Worm (Caenorhabditis elegans) whole organism, L3 larva: ENCODE measurements around the gene svh-2.

Source experiments
- ZK546.5 ChIP-seq: sonication (generic microtip); optimal IDR thresholded peaks from 2 replicates; lab custom pipeline; 2017; ENCODE audit warnings: missing biosample characterization, missing genetic modification characterization
- aly-2 ChIP-seq: fragments of 150-350 bp; optimal IDR thresholded peaks from 2 replicates; lab custom pipeline; 2014; ENCODE audit warnings: missing biosample characterization, missing genetic modification characterization
- ama-1 ChIP-seq: fragments of 150-350 bp; optimal IDR thresholded peaks from 2 replicates; lab custom pipeline; 2018
- ceh-16 ChIP-seq: sonication (generic microtip); optimal IDR thresholded peaks from 2 replicates; lab custom pipeline; 2017; ENCODE audit warnings: missing biosample characterization, missing genetic modification characterization
- ceh-28 ChIP-seq: fragments of 150-350 bp; optimal IDR thresholded peaks from 2 replicates; lab custom pipeline; 2014; ENCODE audit warnings: missing biosample characterization, missing genetic modification reagents, missing genetic modification characterization
- ceh-82 ChIP-seq: fragments of 150-350 bp; optimal IDR thresholded peaks from 2 replicates; lab custom pipeline; 2014; ENCODE audit warnings: missing biosample characterization, missing genetic modification characterization
- ceh-9 ChIP-seq: sonication (generic microtip); optimal IDR thresholded peaks from 2 replicates; lab custom pipeline; 2018; ENCODE audit warnings: missing biosample characterization, missing genetic modification characterization
- daf-12 ChIP-seq: fragments of 150-350 bp; optimal IDR thresholded peaks from 2 replicates; lab custom pipeline; 2014; ENCODE audit warnings: missing biosample characterization, missing genetic modification reagents, missing genetic modification characterization
- egl-27 ChIP-seq: sonication (generic microtip); optimal IDR thresholded peaks from 4 replicates; lab custom pipeline; 2017; ENCODE audit warnings: missing biosample characterization, missing genetic modification reagents, missing genetic modification characterization
- elt-1 ChIP-seq: fragments of 150-350 bp; optimal IDR thresholded peaks from 2 replicates; lab custom pipeline; 2014; ENCODE audit warnings: missing biosample characterization, missing genetic modification characterization
- elt-2 ChIP-seq: sonication (generic microtip); optimal IDR thresholded peaks from 2 replicates; lab custom pipeline; 2016; ENCODE audit warnings: missing genetic modification reagents, mild to moderate bottlenecking, missing genetic modification characterization, missing compliant biosample characterization
- elt-3 ChIP-seq, 3 experiments: fragments of 150-350 bp in 1 of 3; sonication (generic microtip) in 2 of 3; optimal IDR thresholded peaks; 2 replicates in 2 of 3; 4 replicates in 1 of 3; lab custom pipeline; 2014 to 2017; ENCODE audit warnings: missing biosample characterization in 3 of 3, missing genetic modification characterization in 3 of 3
- eor-1 ChIP-seq, 2 experiments: fragments of 150-350 bp; optimal IDR thresholded peaks; 2 replicates each; lab custom pipeline; 2014 to 2018; ENCODE audit warnings: missing biosample characterization in 2 of 2, missing genetic modification characterization in 2 of 2
- fkh-10 ChIP-seq: sonication (generic microtip); optimal IDR thresholded peaks from 2 replicates; lab custom pipeline; 2017; ENCODE audit warnings: missing biosample characterization, missing genetic modification reagents, missing genetic modification characterization
- fkh-2 ChIP-seq: fragments of 150-350 bp; optimal IDR thresholded peaks from 2 replicates; lab custom pipeline; 2014; ENCODE audit warnings: missing biosample characterization, missing genetic modification reagents, missing genetic modification characterization
- fos-1 ChIP-seq: fragments of 150-350 bp; optimal IDR thresholded peaks from 2 replicates; lab custom pipeline; 2014; ENCODE audit warnings: missing biosample characterization, missing genetic modification characterization
- hmg-11 ChIP-seq: sonication (generic microtip); optimal IDR thresholded peaks from 2 replicates; lab custom pipeline; 2016; ENCODE audit warnings: missing genetic modification characterization, missing compliant biosample characterization
- jun-1 ChIP-seq: fragments of 150-350 bp; optimal IDR thresholded peaks from 2 replicates; lab custom pipeline; 2014; ENCODE audit warnings: missing biosample characterization, missing genetic modification reagents, missing genetic modification characterization
- lin-15B ChIP-seq: fragments of 150-350 bp; optimal IDR thresholded peaks from 2 replicates; lab custom pipeline; 2014; ENCODE audit warnings: missing biosample characterization, missing genetic modification characterization
- lsy-12 ChIP-seq: sonication (generic microtip); optimal IDR thresholded peaks from 2 replicates; lab custom pipeline; 2016; ENCODE audit warnings: mild to moderate bottlenecking, missing genetic modification characterization, missing compliant biosample characterization
- mdl-1 ChIP-seq: fragments of 150-350 bp; optimal IDR thresholded peaks from 2 replicates; lab custom pipeline; 2014; ENCODE audit warnings: missing biosample characterization, missing genetic modification characterization
- mml-1 ChIP-seq: fragments of 150-350 bp; sonication (generic microtip); optimal IDR thresholded peaks from 3 replicates; lab custom pipeline; 2014; ENCODE audit warnings: missing biosample characterization, missing genetic modification characterization
- nhr-12 ChIP-seq: fragments of 150-350 bp; optimal IDR thresholded peaks from 2 replicates; lab custom pipeline; 2014; ENCODE audit warnings: missing biosample characterization, missing genetic modification characterization
- nhr-23 ChIP-seq: fragments of 150-350 bp; optimal IDR thresholded peaks from 2 replicates; lab custom pipeline; 2014; ENCODE audit warnings: missing biosample characterization, missing genetic modification reagents, missing genetic modification characterization
- nhr-25 ChIP-seq: sonication (generic microtip); optimal IDR thresholded peaks from 2 replicates; lab custom pipeline; 2017; ENCODE audit warnings: missing biosample characterization, missing genetic modification characterization
- nhr-28 ChIP-seq: fragments of 150-350 bp; optimal IDR thresholded peaks from 2 replicates; lab custom pipeline; 2014; ENCODE audit warnings: missing biosample characterization, missing genetic modification characterization
- nhr-43 ChIP-seq: sonication (generic microtip); optimal IDR thresholded peaks from 2 replicates; lab custom pipeline; 2016; ENCODE audit warnings: mild to moderate bottlenecking, missing genetic modification characterization, missing compliant biosample characterization; ENCODE audit not compliant: poor library complexity, severe bottlenecking
- nhr-67 ChIP-seq: fragments of 150-350 bp; optimal IDR thresholded peaks from 2 replicates; lab custom pipeline; 2014; ENCODE audit warnings: missing biosample characterization, missing genetic modification characterization
- nhr-76 ChIP-seq: fragments of 150-350 bp; sonication (generic microtip); optimal IDR thresholded peaks from 5 replicates; lab custom pipeline; 2014; ENCODE audit warnings: missing biosample characterization, missing genetic modification characterization
- nhr-77 ChIP-seq: fragments of 150-350 bp; optimal IDR thresholded peaks from 2 replicates; lab custom pipeline; 2014; ENCODE audit warnings: missing biosample characterization, missing genetic modification characterization
- pha-4 ChIP-seq: fragments of 150-350 bp; optimal IDR thresholded peaks from 2 replicates; lab custom pipeline; 2014; ENCODE audit warnings: missing biosample characterization, missing genetic modification reagents, missing genetic modification characterization
- pqm-1 ChIP-seq: fragments of 150-350 bp; optimal IDR thresholded peaks from 2 replicates; lab custom pipeline; 2017; ENCODE audit warnings: missing biosample characterization, missing genetic modification characterization, inconsistent platforms
- skn-1 ChIP-seq: fragments of 150-350 bp; optimal IDR thresholded peaks from 2 replicates; lab custom pipeline; 2014; ENCODE audit warnings: missing biosample characterization, missing genetic modification characterization
- snpc-4 ChIP-seq: fragments of 150-350 bp; optimal IDR thresholded peaks from 2 replicates; lab custom pipeline; 2014; ENCODE audit warnings: missing biosample characterization, missing genetic modification characterization
- tbx-2 ChIP-seq: sonication (generic microtip); optimal IDR thresholded peaks from 2 replicates; lab custom pipeline; 2016; ENCODE audit warnings: mild to moderate bottlenecking, missing genetic modification characterization, missing compliant biosample characterization
- unc-39 ChIP-seq: sonication (generic microtip); optimal IDR thresholded peaks from 4 replicates; lab custom pipeline; 2017; ENCODE audit warnings: missing biosample characterization, missing genetic modification characterization
- unc-62 ChIP-seq: fragments of 150-350 bp; sonication (generic microtip); optimal IDR thresholded peaks from 4 replicates; lab custom pipeline; 2014; ENCODE audit warnings: missing biosample characterization, missing genetic modification reagents, missing genetic modification characterization
- zag-1 ChIP-seq: fragments of 150-350 bp; optimal IDR thresholded peaks from 2 replicates; lab custom pipeline; 2014; ENCODE audit warnings: missing biosample characterization, missing genetic modification characterization
- ztf-4 ChIP-seq: fragments of 150-350 bp; optimal IDR thresholded peaks from 2 replicates; lab custom pipeline; 2014; ENCODE audit warnings: missing biosample characterization, missing genetic modification characterization

svh-2 gene

ce11 chrX:6510627-6511026 is 42.5 kb upstream of the svh-2 start, which contains the start of gene ttr-36:
ttr-36 (plus strand) TSS chrX:6510927.
- TF ChIP-seq nhr-67 (no peak), elt-3 (tag; optimal IDR thresholded peaks at IDR 0.05; lab: Kevin White, UChicago) (no peak), hmg-11 (tag; lab: Kevin White, UChicago) (no peak), lin-15B (tag; lab: Kevin White, UChicago) (no peak), ceh-16 (tag; lab: Kevin White, UChicago) (no peak), nhr-77 (tag; lab: Kevin White, UChicago) (no peak), pha-4 (tag; lab: Kevin White, UChicago) (no peak), egl-27 (tag; lab: Kevin White, UChicago) (no peak), aly-2 (tag; lab: Kevin White, UChicago) (no peak), fkh-10 (GFP tag; lab: Kevin White, UChicago) (no peak)

ce11 chrX:6511985-6512384 is 41.1 kb upstream of the svh-2 start, which contains the start of gene ttr-35:
ttr-35 (plus strand) TSS chrX:6512285.
- TF ChIP-seq nhr-25 (tag; lab: Kevin White, UChicago) (no peak), ztf-4 (tag; lab: Kevin White, UChicago) (no peak), egl-27 (tag; lab: Kevin White, UChicago) (no peak), fkh-2 (no peak), nhr-28 (tag; lab: Kevin White, UChicago) (no peak), skn-1 (tag; lab: Kevin White, UChicago) (no peak)

DNA sequence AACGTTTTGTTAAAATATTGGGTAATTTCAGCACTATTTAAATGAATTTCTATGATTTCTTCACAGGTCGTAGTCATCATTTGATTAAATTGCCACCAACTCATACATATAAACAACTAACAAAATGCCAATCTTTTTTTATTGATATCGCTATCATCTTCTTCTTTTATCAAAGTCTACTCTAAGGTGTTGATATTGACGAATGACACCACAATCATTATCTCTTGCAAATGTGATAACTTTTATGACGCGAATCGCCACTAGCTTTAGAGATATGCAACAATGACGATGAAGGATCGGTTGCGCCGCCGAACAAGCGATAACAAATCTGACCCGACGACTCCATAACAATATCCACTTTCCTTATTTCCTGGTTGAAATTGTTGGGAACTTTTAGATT is 38.6 kb upstream of the svh-2 start:
- TF ChIP-seq nhr-23 (peak; percentile 61), nhr-77 (tag; lab: Kevin White, UChicago) (no peak), elt-2 (peak; percentile 47), elt-3 (tag; optimal IDR thresholded peaks at IDR 0.05; lab: Kevin White, UChicago) (peak in 1 of 3 experiments; percentile 32), ceh-28 (tag; lab: Kevin White, UChicago) (no peak)

ce11 chrX:6515267-6515666 is 37.8 kb upstream of the svh-2 start:
- TF ChIP-seq unc-39 (no peak), unc-62 (GFP tag; lab: Kevin White, UChicago) (peak; percentile 10), ceh-82 (no peak), nhr-23 (peak; percentile 95), aly-2 (tag; lab: Kevin White, UChicago) (no peak), pqm-1 (no peak), nhr-43 (tag; lab: Kevin White, UChicago) (peak; percentile 28), ceh-28 (tag; lab: Kevin White, UChicago) (no peak), nhr-25 (tag; lab: Kevin White, UChicago) (peak; percentile 78), zag-1 (tag; lab: Kevin White, UChicago) (no peak), fos-1 (no peak), eor-1 (tag; optimal IDR thresholded peaks at IDR 0.05; lab: Kevin White, UChicago) (no peak), lsy-12 (tag; lab: Kevin White, UChicago) (no peak), elt-1 (tag; lab: Kevin White, UChicago) (no peak), nhr-12 (tag; lab: Kevin White, UChicago) (no peak), nhr-28 (tag; lab: Kevin White, UChicago) (no peak), nhr-67 (no peak)
- TF ChIP-seq, all 47 proteins: peak for 4

DNA sequence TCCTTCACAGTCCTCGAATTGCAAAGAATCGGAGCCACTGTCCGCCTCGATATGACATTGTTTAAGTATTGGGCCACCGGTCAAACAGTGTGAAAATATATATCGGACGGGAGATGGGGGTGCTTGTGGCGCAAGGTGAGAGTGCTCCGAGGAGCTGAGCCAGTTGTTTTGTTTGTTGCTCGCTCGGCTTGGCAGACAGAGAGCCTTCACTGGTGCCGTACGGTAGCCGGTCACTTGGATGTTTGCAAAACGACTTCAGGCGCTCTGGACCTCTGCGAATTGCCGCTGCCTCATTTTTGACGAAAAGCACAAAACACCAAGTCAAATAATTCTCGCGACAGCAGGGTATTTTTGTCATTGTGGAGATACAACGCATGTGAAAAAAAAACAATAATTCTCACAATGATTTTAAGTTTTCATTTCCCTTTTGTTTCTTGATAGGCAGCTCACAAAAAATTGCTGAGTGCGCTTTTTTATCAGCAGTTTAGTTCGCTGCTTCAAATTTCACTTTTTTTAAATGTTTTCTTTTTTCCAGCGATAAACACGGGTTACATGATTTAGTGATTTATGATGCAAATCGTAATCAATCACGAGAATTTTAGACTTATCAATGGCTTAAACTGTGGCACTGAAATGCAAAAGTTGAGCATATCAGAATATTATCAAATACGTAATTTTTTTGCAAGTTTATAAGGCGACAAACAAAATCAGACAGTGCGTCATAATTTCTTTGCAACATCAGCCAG is 35.9 kb upstream of the svh-2 start:
- TF ChIP-seq nhr-25 (tag; lab: Kevin White, UChicago) (no peak), egl-27 (tag; lab: Kevin White, UChicago) (no peak), nhr-28 (tag; lab: Kevin White, UChicago) (no peak), nhr-77 (tag; lab: Kevin White, UChicago) (no peak), unc-39 (no peak), ceh-16 (tag; lab: Kevin White, UChicago) (no peak), aly-2 (tag; lab: Kevin White, UChicago) (no peak), daf-12 (no peak), ceh-82 (no peak), unc-62 (GFP tag; lab: Kevin White, UChicago) (no peak), nhr-12 (tag; lab: Kevin White, UChicago) (no peak), ceh-9 (tag; lab: Kevin White, UChicago) (no peak), fkh-10 (GFP tag; lab: Kevin White, UChicago) (no peak), snpc-4 (tag; lab: Kevin White, UChicago) (no peak), zag-1 (tag; lab: Kevin White, UChicago) (no peak), mdl-1 (tag; lab: Kevin White, UChicago) (no peak), pha-4 (tag; lab: Kevin White, UChicago) (peak; percentile 2), fos-1 (no peak), lsy-12 (tag; lab: Kevin White, UChicago) (no peak), elt-2 (peak; percentile 96), ZK546.5 (tag; lab: Kevin White, UChicago) (no peak), elt-3 (tag; optimal IDR thresholded peaks at IDR 0.05; lab: Kevin White, UChicago) (no peak), hmg-11 (tag; lab: Kevin White, UChicago) (no peak), ztf-4 (tag; lab: Kevin White, UChicago) (no peak), lin-15B (tag; lab: Kevin White, UChicago) (no peak), pqm-1 (peak; percentile 22), ama-1 (no peak), mml-1 (tag; lab: Kevin White, UChicago) (no peak), skn-1 (tag; lab: Kevin White, UChicago) (peak; percentile 47), tbx-2 (tag; lab: Kevin White, UChicago) (no peak), jun-1 (tag; lab: Kevin White, UChicago) (no peak), nhr-76 (tag; lab: Kevin White, UChicago) (no peak)
